Worm (Caenorhabditis elegans) whole organism, late embryonic: Measurements from ENCODE around the gene mrpl-48.

Experiments
- ama-1 ChIP-seq: fragments of 150-350 bp; optimal IDR thresholded peaks from 2 replicates; lab custom pipeline; 2014
- ceh-22 ChIP-seq: sonication (generic microtip); optimal IDR thresholded peaks from 2 replicates; lab custom pipeline; 2017; ENCODE audit warnings: missing biosample characterization, missing genetic modification characterization
- ceh-34 ChIP-seq: sonication (generic microtip); optimal IDR thresholded peaks from 2 replicates; lab custom pipeline; 2016; ENCODE audit warnings: mild to moderate bottlenecking, missing genetic modification characterization, missing compliant biosample characterization
- fax-1 ChIP-seq: sonication (generic microtip); optimal IDR thresholded peaks from 2 replicates; lab custom pipeline; 2016; ENCODE audit warnings: missing genotype, missing genetic modification characterization, missing compliant biosample characterization
- fkh-10 ChIP-seq: fragments of 150-350 bp; optimal IDR thresholded peaks from 2 replicates; lab custom pipeline; 2014; ENCODE audit warnings: missing biosample characterization, missing genetic modification reagents, missing genetic modification characterization
- fkh-6 ChIP-seq: sonication (generic microtip); optimal IDR thresholded peaks from 2 replicates; lab custom pipeline; 2016; ENCODE audit warnings: missing genetic modification characterization, missing compliant biosample characterization
- gmeb-2 ChIP-seq: sonication (generic microtip); optimal IDR thresholded peaks from 2 replicates; lab custom pipeline; 2016; ENCODE audit warnings: missing genetic modification characterization, inconsistent platforms, missing compliant biosample characterization
- nfya-1 ChIP-seq: sonication (generic microtip); optimal IDR thresholded peaks from 2 replicates; lab custom pipeline; 2017; ENCODE audit warnings: missing genetic modification characterization, mild to moderate bottlenecking, missing compliant biosample characterization, antibody characterized with exemption, moderate library complexity
- nhr-11 ChIP-seq: fragments of 150-350 bp; optimal IDR thresholded peaks from 2 replicates; lab custom pipeline; 2014; ENCODE audit warnings: missing biosample characterization, missing genetic modification characterization
- tbx-2 ChIP-seq: sonication (generic microtip); optimal IDR thresholded peaks from 2 replicates; lab custom pipeline; 2016; ENCODE audit warnings: missing genetic modification characterization, missing compliant biosample characterization
- zip-5 ChIP-seq: sonication (generic microtip); optimal IDR thresholded peaks from 2 replicates; lab custom pipeline; 2016; ENCODE audit warnings: missing genetic modification characterization, missing compliant biosample characterization

- no peak for TF ChIP-seq nhr-11 (tag; lab: Kevin White, UChicago)
- no peak for TF ChIP-seq nfya-1 (tag; lab: Kevin White, UChicago)
- TF ChIP-seq gmeb-2 (tag; lab: Kevin White, UChicago), result no peak
- TF ChIP-seq fkh-10 (GFP tag; lab: Kevin White, UChicago), result no peak
- TF ChIP-seq tbx-2, result no peak
- no peak for TF ChIP-seq fax-1 (tag; lab: Kevin White, UChicago)
- TF ChIP-seq zip-5 (tag; lab: Kevin White, UChicago), result no peak
- no peak for TF ChIP-seq ama-1 (lab: Kevin White, UChicago)
- TF ChIP-seq ceh-22 (tag; lab: Kevin White, UChicago), result no peak
- no peak for TF ChIP-seq ceh-34 (tag; lab: Kevin White, UChicago)
- TF ChIP-seq fkh-6, result no peak
These were observed 12.2 kb upstream of the mrpl-48 start, which contains the start of gene klc-2 for ce11 chrV:5581312-5581711.
